Worm (Caenorhabditis elegans): Measurements from ENCODE around the gene srbc-79.

The srbc-79 gene

ce11 chrV:20475029-20475428 lies 17.3 kb downstream of the srbc-79 start:
- TF ChIP-seq nhr-11 (tag; optimal IDR thresholded peaks at IDR 0.05) = no peak
- TF ChIP-seq ama-1 (optimal IDR thresholded peaks at IDR 0.05) = no peak
- no peak for TF ChIP-seq nhr-67 (tag; optimal IDR thresholded peaks at IDR 0.05)
- TF ChIP-seq nhr-43 (tag; optimal IDR thresholded peaks at IDR 0.05; ENCODE audit: poor library complexity, severe bottlenecking) = no peak
- TF ChIP-seq skn-1 (tag; optimal IDR thresholded peaks at IDR 0.05) = no peak
- TF ChIP-seq aly-2 (tag; optimal IDR thresholded peaks at IDR 0.05) = no peak
- no peak for TF ChIP-seq fos-1 (tag; optimal IDR thresholded peaks at IDR 0.05)
- TF ChIP-seq fkh-2 (tag; optimal IDR thresholded peaks at IDR 0.05) = no peak
- no peak for TF ChIP-seq tbx-2 (tag; optimal IDR thresholded peaks at IDR 0.05)
- no peak for TF ChIP-seq elt-1 (tag; optimal IDR thresholded peaks at IDR 0.05)
- TF ChIP-seq nhr-25 (tag; optimal IDR thresholded peaks at IDR 0.05) = no peak
- TF ChIP-seq fkh-10 (GFP tag; optimal IDR thresholded peaks at IDR 0.05) = no peak
- TF ChIP-seq pha-4 (tag; optimal IDR thresholded peaks at IDR 0.05) = no peak
- no peak for TF ChIP-seq ztf-4 (tag; optimal IDR thresholded peaks at IDR 0.05)
- no peak for TF ChIP-seq ZK546.5 (tag; optimal IDR thresholded peaks at IDR 0.05)
- TF ChIP-seq daf-12 (tag; optimal IDR thresholded peaks at IDR 0.05) = no peak
- TF ChIP-seq egl-5 (tag; optimal IDR thresholded peaks at IDR 0.05) = no peak
- no peak for TF ChIP-seq ztf-11 (tag; optimal IDR thresholded peaks at IDR 0.05)
- no peak for TF ChIP-seq lin-39 (tag; optimal IDR thresholded peaks at IDR 0.05)
- TF ChIP-seq mdl-1 (tag; optimal IDR thresholded peaks at IDR 0.05) = no peak

- TF ChIP-seq elt-3 (tag; optimal IDR thresholded peaks at IDR 0.05) = no peak
- TF ChIP-seq eor-1 (tag; optimal IDR thresholded peaks at IDR 0.05) = no peak
- no peak for TF ChIP-seq egl-27 (tag; optimal IDR thresholded peaks at IDR 0.05)
- no peak for TF ChIP-seq mdl-1 (tag; optimal IDR thresholded peaks at IDR 0.05)
- TF ChIP-seq lin-39 (tag; optimal IDR thresholded peaks at IDR 0.05) = no peak
- TF ChIP-seq R02D3.7 (tag; optimal IDR thresholded peaks at IDR 0.05) = no peak
- TF ChIP-seq nhr-23 (tag; optimal IDR thresholded peaks at IDR 0.05) = no peak
- no peak for TF ChIP-seq nhr-67 (tag; optimal IDR thresholded peaks at IDR 0.05)
- no peak for TF ChIP-seq sea-2 (GFP tag; optimal IDR thresholded peaks at IDR 0.05)
- TF ChIP-seq ceh-82 (tag; optimal IDR thresholded peaks at IDR 0.05) = no peak
- no peak for TF ChIP-seq ceh-28 (tag; optimal IDR thresholded peaks at IDR 0.05)
- TF ChIP-seq fos-1 (tag; optimal IDR thresholded peaks at IDR 0.05) = no peak
- TF ChIP-seq elt-2 (tag; optimal IDR thresholded peaks at IDR 0.05) = no peak
These were observed 21.9 kb downstream of the srbc-79 start, which contains the start of gene B0250.8 for ce11 chrV:20470385-20470784. Gene B0250.8 (minus strand): TSS chrV:20470485.

ce11 chrV:20464778-20465177 lies 27.5 kb downstream of the srbc-79 start:
- TF ChIP-seq pqm-1 (tag; optimal IDR thresholded peaks at IDR 0.05) = no peak
- no peak for TF ChIP-seq eor-1 (tag; optimal IDR thresholded peaks at IDR 0.05)
- TF ChIP-seq hmg-11 (tag; optimal IDR thresholded peaks at IDR 0.05) = no peak
- TF ChIP-seq mdl-1 (tag; optimal IDR thresholded peaks at IDR 0.05) = no peak
- TF ChIP-seq egl-27 (tag; optimal IDR thresholded peaks at IDR 0.05) = no peak
- no peak for TF ChIP-seq nhr-25 (tag; optimal IDR thresholded peaks at IDR 0.05)
- no peak for TF ChIP-seq unc-62 (GFP tag; optimal IDR thresholded peaks at IDR 0.05)
- no peak for TF ChIP-seq sea-2 (GFP tag; optimal IDR thresholded peaks at IDR 0.05)

- TF ChIP-seq daf-12 (tag; optimal IDR thresholded peaks at IDR 0.05) = no peak
- TF ChIP-seq nhr-237 (tag; optimal IDR thresholded peaks at IDR 0.05) = no peak
- no peak for TF ChIP-seq ceh-16 (tag; optimal IDR thresholded peaks at IDR 0.05)
- no peak for TF ChIP-seq lin-39 (tag; optimal IDR thresholded peaks at IDR 0.05)
These were observed 31.5 kb downstream of the srbc-79 start, which contains the start of gene B0250.18 for ce11 chrV:20460808-20461207. Gene B0250.18 (minus strand): TSS chrV:20460908.

- TF ChIP-seq mdl-1 (tag; optimal IDR thresholded peaks at IDR 0.05) = no peak
- TF ChIP-seq fkh-10 (GFP tag; optimal IDR thresholded peaks at IDR 0.05) = no peak
- no peak for TF ChIP-seq ceh-28 (tag; optimal IDR thresholded peaks at IDR 0.05)
- peak; percentile 39 for TF ChIP-seq hmg-11 (tag; optimal IDR thresholded peaks at IDR 0.05)
- no peak for TF ChIP-seq nhr-23 (tag; optimal IDR thresholded peaks at IDR 0.05)
- no peak for TF ChIP-seq mml-1 (tag; optimal IDR thresholded peaks at IDR 0.05)
- TF ChIP-seq fos-1 (tag; optimal IDR thresholded peaks at IDR 0.05) = no peak
- TF ChIP-seq skn-1 (tag; optimal IDR thresholded peaks at IDR 0.05) = no peak
- no peak for TF ChIP-seq unc-62 (GFP tag; optimal IDR thresholded peaks at IDR 0.05)
- TF ChIP-seq aly-2 (tag; optimal IDR thresholded peaks at IDR 0.05) = no peak
- no peak for TF ChIP-seq fkh-2 (tag; optimal IDR thresholded peaks at IDR 0.05)
- TF ChIP-seq ZK546.5 (tag; optimal IDR thresholded peaks at IDR 0.05) = no peak
- peak; percentile 14 for TF ChIP-seq lin-39 (tag; optimal IDR thresholded peaks at IDR 0.05)
- no peak for TF ChIP-seq zag-1 (tag; optimal IDR thresholded peaks at IDR 0.05)
These were observed 35.1 kb downstream of the srbc-79 start for ce11 chrV:20457155-20457554.
